Worm (Caenorhabditis elegans) whole organism, midembryonic: ENCODE measurements around the gene aptf-4.

Experiments used
- cog-1 ChIP-seq: sonication (generic microtip); optimal IDR thresholded peaks from 2 replicates; lab custom pipeline; 2016; ENCODE audit warnings: missing genetic modification characterization, missing compliant biosample characterization
- flt-1 ChIP-seq: fragments of 200-800 bp; sonication (Bioruptor generic); IDR thresholded peaks from 2 replicates; pipeline ENCODE4 v1.3.6; 2022; ENCODE audit warnings: missing genetic modification characterization, missing compliant biosample characterization
- klf-2 ChIP-seq: fragments of 200-800 bp; sonication (Bioruptor generic); conservative IDR thresholded peaks from 2 replicates; pipeline ENCODE4 v1.3.6; 2022; ENCODE audit warnings: missing genetic modification reagents, missing genetic modification characterization, missing compliant biosample characterization
- ref-1 ChIP-seq: fragments of 200-800 bp; sonication (Bioruptor generic); conservative IDR thresholded peaks from 2 replicates; pipeline ENCODE4 v1.3.6; 2022; ENCODE audit warnings: missing genetic modification reagents, missing genetic modification characterization, missing compliant biosample characterization
- tab-1 ChIP-seq: fragments of 200-800 bp; sonication (Bioruptor generic); IDR thresholded peaks from 2 replicates; pipeline ENCODE4 v1.3.6; 2022; ENCODE audit warnings: missing genetic modification characterization, missing compliant biosample characterization

ce11 chrII:8573044-8573443 lies 17.7 kb upstream of the aptf-4 start, which contains the start of gene F54C9.7:
- TF ChIP-seq flt-1 (GFP tag; lab: Robert Waterston, UW) (no peak), ref-1 (GFP tag; lab: Robert Waterston, UW) (no peak), cog-1 (no peak), tab-1 (GFP tag; lab: Robert Waterston, UW) (no peak), klf-2 (GFP tag; lab: Robert Waterston, UW) (no peak)
